Fruit fly (Drosophila melanogaster): ENCODE results near the gene CG32750.

DNA sequence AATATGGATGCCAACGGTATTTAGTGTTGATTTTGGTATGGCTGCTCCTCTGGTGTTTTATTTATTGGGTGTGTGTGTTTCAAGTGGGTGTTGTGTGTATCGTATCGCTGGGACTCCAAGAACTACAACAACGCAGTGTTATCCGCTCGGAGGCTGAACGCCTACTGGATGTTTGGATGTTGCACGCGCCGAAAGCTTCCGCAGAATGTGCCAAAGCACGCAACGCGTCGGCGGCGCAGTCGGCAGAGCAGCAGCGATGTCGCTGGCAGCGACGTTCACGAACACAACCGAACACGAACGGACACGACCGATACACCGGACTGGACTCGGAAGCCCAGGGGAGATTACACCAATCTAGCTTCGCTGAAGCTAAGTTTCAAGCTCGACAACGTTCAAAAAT, 3.9 kb downstream of the CG32750 start, which contains the start of gene Ca-alpha1T:
- no peak for TF ChIP-seq Mnt (GFP tag; optimal IDR thresholded peaks at IDR 0.05)
- no peak for TF ChIP-seq cic (GFP tag; optimal IDR thresholded peaks at IDR 0.05)

All from whole organism, adult.